Worm (Caenorhabditis elegans) whole organism, L4/young adult: ENCODE results near the gene aipr-1.

Source experiments
- dao-5 ChIP-seq: sonication (generic microtip); optimal IDR thresholded peaks from 2 replicates; lab custom pipeline; 2016; ENCODE audit warnings: missing genotype, missing genetic modification characterization, moderate library complexity, missing compliant biosample characterization
- him-1 ChIP-seq: sonication (generic microtip); optimal IDR thresholded peaks from 2 replicates; lab custom pipeline; 2016; ENCODE audit warnings: missing genotype, missing genetic modification reagents, missing genetic modification characterization, missing compliant biosample characterization

DNA sequence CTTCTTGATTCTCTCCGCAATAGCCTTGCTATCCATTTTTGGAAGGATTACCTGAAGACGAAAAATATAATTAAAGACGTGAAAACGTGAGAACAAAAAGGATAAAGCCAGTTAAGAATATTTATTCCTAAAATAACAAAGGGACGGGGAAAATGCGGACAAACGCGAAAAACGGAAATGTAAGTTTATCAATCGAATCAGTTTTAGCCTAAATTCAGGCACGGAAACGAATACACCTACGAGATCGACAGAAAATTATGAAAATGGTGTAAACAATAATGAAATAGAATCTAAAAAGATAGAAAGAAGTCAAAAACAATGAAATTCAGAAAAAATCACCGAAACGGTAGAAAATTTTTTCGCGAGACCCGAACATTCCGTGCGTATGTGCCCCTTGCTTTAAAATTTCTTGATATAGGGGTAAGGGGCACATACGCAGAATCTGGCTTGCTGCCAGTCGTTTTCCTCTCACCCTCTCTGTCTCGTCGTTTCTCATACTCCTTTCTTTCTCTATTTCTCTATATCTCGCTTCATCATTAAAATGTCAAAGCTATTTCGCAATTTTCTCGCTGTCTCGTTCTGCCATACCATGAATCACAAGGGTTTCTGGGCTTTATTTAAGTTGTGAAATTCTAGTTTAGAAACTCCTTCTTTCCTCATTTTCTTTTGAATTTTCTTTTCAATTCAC, 5.3 kb downstream of the aipr-1 start, which contains the start of gene icd-1:
- TF ChIP-seq dao-5 (tag; lab: Kevin White, UChicago) (no peak), him-1 (peak; percentile 78)
